Worm (Caenorhabditis elegans) whole organism, young adult: ENCODE data around the gene flcn-1.
A peak's percentile ranks its signal among the peaks of the same experiment; 100 is the strongest.

Experiments
- B0035.1 ChIP-seq: sonication (generic microtip); optimal IDR thresholded peaks from 2 replicates; lab custom pipeline; 2016; ENCODE audit warnings: missing genetic modification characterization, mild to moderate bottlenecking, missing compliant biosample characterization, missing genotype, missing genetic modification reagents
- D2030.7 ChIP-seq: fragments of 200-800 bp; sonication (Bioruptor generic); IDR thresholded peaks from 2 replicates; pipeline ENCODE4 v1.3.6; 2022; ENCODE audit warnings: missing genetic modification reagents, missing genetic modification characterization, missing compliant biosample characterization
- F10E7.11 ChIP-seq: sonication (generic microtip); optimal IDR thresholded peaks from 2 replicates; lab custom pipeline; 2017; ENCODE audit warnings: mild to moderate bottlenecking, missing genetic modification characterization, moderate library complexity, missing compliant biosample characterization
- F23B12.7 ChIP-seq: sonication (generic microtip); optimal IDR thresholded peaks from 2 replicates; lab custom pipeline; 2017; ENCODE audit warnings: missing genetic modification characterization, mild to moderate bottlenecking, missing compliant biosample characterization, antibody characterized with exemption, moderate library complexity; ENCODE audit not compliant: insufficient read depth
- F37B4.10 ChIP-seq: fragments of 200-800 bp; sonication (Bioruptor generic); IDR thresholded peaks from 2 replicates; pipeline ENCODE4 v1.3.6; 2022; ENCODE audit warnings: missing genetic modification characterization, missing compliant biosample characterization
- F49E8.2 ChIP-seq: sonication (generic microtip); optimal IDR thresholded peaks from 3 replicates; lab custom pipeline; 2017; ENCODE audit warnings: missing genetic modification characterization, mild to moderate bottlenecking, missing compliant biosample characterization, antibody characterized with exemption, moderate library complexity; ENCODE audit not compliant: insufficient read depth
- F57A8.1 ChIP-seq: fragments of 200-800 bp; sonication (Bioruptor generic); optimal IDR thresholded peaks from 2 replicates; lab custom pipeline; 2018; ENCODE audit warnings: mild to moderate bottlenecking, missing genetic modification characterization, moderate library complexity, missing compliant biosample characterization
- F57C9.4 ChIP-seq: sonication (generic microtip); optimal IDR thresholded peaks from 2 replicates; lab custom pipeline; 2017; ENCODE audit warnings: mild to moderate bottlenecking, missing genetic modification characterization, missing compliant biosample characterization
- T07F8.4 ChIP-seq: sonication (generic microtip); optimal IDR thresholded peaks from 2 replicates; lab custom pipeline; 2016; ENCODE audit warnings: mild to moderate bottlenecking, missing genetic modification characterization, moderate library complexity, missing compliant biosample characterization
- Y95B8A.8 ChIP-seq: fragments of 200-800 bp; sonication (Bioruptor generic); IDR thresholded peaks from 2 replicates; pipeline ENCODE4 v1.3.6; 2022; ENCODE audit warnings: missing genetic modification reagents, missing genetic modification characterization, missing compliant biosample characterization
- ZK185.1 ChIP-seq: sonication (generic microtip); optimal IDR thresholded peaks from 2 replicates; lab custom pipeline; 2016; ENCODE audit warnings: mild to moderate bottlenecking, missing genetic modification characterization, missing compliant biosample characterization; ENCODE audit not compliant: poor library complexity, severe bottlenecking
- ama-1 ChIP-seq, 3 experiments: fragments of 150-350 bp in 1 of 3; sonication (generic microtip) in 2 of 3; optimal IDR thresholded peaks; 2 replicates each; lab custom pipeline; 2014 to 2018; ENCODE audit warnings: missing biosample characterization in 2 of 3, missing genetic modification characterization in 2 of 3, missing genetic modification reagents in 2 of 3
- atf-7 ChIP-seq: sonication (generic microtip); optimal IDR thresholded peaks from 2 replicates; lab custom pipeline; 2017; ENCODE audit warnings: mild to moderate bottlenecking, missing genetic modification characterization, missing compliant biosample characterization
- athp-1 ChIP-seq: sonication (generic microtip); optimal IDR thresholded peaks from 2 replicates; lab custom pipeline; 2017; ENCODE audit warnings: mild to moderate bottlenecking, missing genetic modification characterization, missing compliant biosample characterization
- attf-3 ChIP-seq: fragments of 200-800 bp; sonication (Bioruptor generic); conservative IDR thresholded peaks from 2 replicates; pipeline ENCODE4 v1.3.6; 2022; ENCODE audit warnings: missing genetic modification reagents, missing genetic modification characterization, missing compliant biosample characterization
- ceh-27 ChIP-seq: fragments of 200-800 bp; sonication (Bioruptor generic); optimal IDR thresholded peaks from 2 replicates; lab custom pipeline; 2018; ENCODE audit warnings: mild to moderate bottlenecking, missing genetic modification characterization, moderate library complexity, missing compliant biosample characterization
- ceh-40 ChIP-seq: fragments of 200-800 bp; sonication (Bioruptor generic); IDR thresholded peaks from 2 replicates; pipeline ENCODE4 v1.3.6; 2022; ENCODE audit warnings: missing genetic modification characterization, missing compliant biosample characterization
- ceh-91 ChIP-seq: fragments of 200-800 bp; sonication (Bioruptor generic); IDR thresholded peaks from 2 replicates; pipeline ENCODE4 v1.3.6; 2022; ENCODE audit warnings: missing genetic modification reagents, missing genetic modification characterization, missing compliant biosample characterization
- die-1 ChIP-seq: sonication (generic microtip); optimal IDR thresholded peaks from 2 replicates; lab custom pipeline; 2016; ENCODE audit warnings: missing genotype, mild to moderate bottlenecking, missing genetic modification characterization, missing compliant biosample characterization
- egrh-3 ChIP-seq: fragments of 200-800 bp; sonication (Bioruptor generic); IDR thresholded peaks from 2 replicates; pipeline ENCODE4 v1.3.6; 2022; ENCODE audit warnings: missing genetic modification reagents, missing genetic modification characterization, missing compliant biosample characterization
- fkh-3 ChIP-seq: sonication (generic microtip); optimal IDR thresholded peaks from 2 replicates; lab custom pipeline; 2016; ENCODE audit warnings: mild to moderate bottlenecking, missing genetic modification characterization, missing compliant biosample characterization
- gei-17 ChIP-seq: fragments of 200-800 bp; sonication (Bioruptor generic); optimal IDR thresholded peaks from 2 replicates; lab custom pipeline; 2018; ENCODE audit warnings: mild to moderate bottlenecking, missing genetic modification characterization, missing compliant biosample characterization
- madf-3 ChIP-seq: fragments of 200-800 bp; sonication (Bioruptor generic); IDR thresholded peaks from 2 replicates; pipeline ENCODE4 v1.3.6; 2022; ENCODE audit warnings: missing genetic modification reagents, missing genetic modification characterization, missing compliant biosample characterization
- mes-4 ChIP-seq: sonication (generic microtip); optimal IDR thresholded peaks from 2 replicates; lab custom pipeline; 2016; ENCODE audit warnings: missing genotype, missing genetic modification characterization, missing compliant biosample characterization
- nhr-80 ChIP-seq: sonication (generic microtip); optimal IDR thresholded peaks from 2 replicates; lab custom pipeline; 2016; ENCODE audit warnings: missing genetic modification characterization, missing compliant biosample characterization
- nhr-90 ChIP-seq: sonication (generic microtip); optimal IDR thresholded peaks from 2 replicates; lab custom pipeline; 2016; ENCODE audit warnings: missing genotype, mild to moderate bottlenecking, missing genetic modification characterization, missing compliant biosample characterization
- rec-8 ChIP-seq, 2 experiments: sonication (generic microtip); optimal IDR thresholded peaks; 2 replicates each; lab custom pipeline; 2016; ENCODE audit warnings: mild to moderate bottlenecking in 2 of 2, missing genetic modification characterization in 2 of 2, missing genetic modification reagents in 2 of 2, missing genotype in 2 of 2, missing biosample characterization in 1 of 2, missing compliant biosample characterization in 1 of 2, moderate library complexity in 1 of 2
- repo-1 ChIP-seq: sonication (generic microtip); optimal IDR thresholded peaks from 2 replicates; lab custom pipeline; 2017; ENCODE audit warnings: mild to moderate bottlenecking, missing genetic modification characterization, missing compliant biosample characterization
- rpc-1 ChIP-seq, 2 experiments: fragments of 150-350 bp in 1 of 2; sonication (generic microtip) in 1 of 2; optimal IDR thresholded peaks; 2 replicates each; lab custom pipeline; 2014 to 2018; ENCODE audit warnings: missing biosample characterization in 1 of 2, missing genetic modification characterization in 1 of 2, missing genetic modification reagents in 1 of 2, missing genotype in 1 of 2
- snpc-1.3 ChIP-seq: sonication (generic microtip); optimal IDR thresholded peaks from 2 replicates; lab custom pipeline; 2017; ENCODE audit warnings: missing genetic modification characterization, mild to moderate bottlenecking, missing compliant biosample characterization, antibody characterized with exemption, moderate library complexity, missing genotype, missing genetic modification reagents; ENCODE audit not compliant: insufficient read depth
- snpc-4 ChIP-seq, 5 experiments: fragments of 150-350 bp in 1 of 5; sonication (generic microtip) in 4 of 5; optimal IDR thresholded peaks; 2 replicates each; lab custom pipeline; 2014 to 2018; ENCODE audit warnings: missing genetic modification characterization in 5 of 5, missing biosample characterization in 3 of 5, antibody characterized with exemption in 2 of 5, mild to moderate bottlenecking in 2 of 5, missing compliant biosample characterization in 2 of 5, missing genotype in 2 of 5, moderate library complexity in 2 of 5, missing genetic modification reagents in 1 of 5
- somi-1 ChIP-seq: fragments of 200-800 bp; sonication (Bioruptor generic); optimal IDR thresholded peaks from 2 replicates; lab custom pipeline; 2018; ENCODE audit warnings: mild to moderate bottlenecking, missing genetic modification characterization, missing compliant biosample characterization
- tlf-1 ChIP-seq: fragments of 200-800 bp; sonication (Bioruptor generic); optimal IDR thresholded peaks from 2 replicates; lab custom pipeline; 2018; ENCODE audit warnings: mild to moderate bottlenecking, missing genetic modification characterization, missing compliant biosample characterization
- xnd-1 ChIP-seq: sonication (generic microtip); optimal IDR thresholded peaks from 2 replicates; lab custom pipeline; 2016; ENCODE audit warnings: missing genotype, missing genetic modification reagents, missing genetic modification characterization, missing compliant biosample characterization
- ztf-25 ChIP-seq: fragments of 200-800 bp; sonication (Bioruptor generic); IDR thresholded peaks from 2 replicates; pipeline ENCODE4 v1.3.6; 2022; ENCODE audit warnings: missing genetic modification reagents, missing genetic modification characterization, missing compliant biosample characterization

The flcn-1 gene

ce11 chrII:6926488-6926887 is 2.1 kb upstream of the flcn-1 start (continued):
- TF ChIP-seq fkh-3 (no peak), F10E7.11 (tag; lab: Kevin White, UChicago) (no peak), F49E8.2 (no peak), D2030.7 (no peak), B0035.1 (tag; lab: Kevin White, UChicago) (no peak), rec-8 (tag; optimal IDR thresholded peaks at IDR 0.05; lab: Kevin White, UChicago) (no peak), Y95B8A.8 (GFP tag; lab: Robert Waterston, UW) (no peak), madf-3 (GFP tag; lab: Robert Waterston, UW) (no peak), attf-3 (GFP tag; lab: Robert Waterston, UW) (no peak; the same call in 1 of the 2 replicates), die-1 (tag; lab: Kevin White, UChicago) (no peak), athp-1 (no peak), F57C9.4 (no peak), snpc-4 (GFP tag; optimal IDR thresholded peaks at IDR 0.05; lab: Kevin White, UChicago) (no peak), snpc-4 (tag; optimal IDR thresholded peaks at IDR 0.05; lab: Kevin White, UChicago) (peak in 3 of 4 experiments; percentile 11 to 54 (median 23)), ceh-27 (GFP tag; lab: Kevin White, UChicago) (peak; percentile 45), atf-7 (tag; lab: Kevin White, UChicago) (peak; percentile 47), egrh-3 (GFP tag; lab: Robert Waterston, UW) (peak; percentile 76), gei-17 (GFP tag; lab: Kevin White, UChicago) (peak; percentile 8)

- TF ChIP-seq ceh-40 = no peak
- no peak for TF ChIP-seq F23B12.7 (tag; lab: Kevin White, UChicago)
- no peak for TF ChIP-seq gei-17 (GFP tag; lab: Kevin White, UChicago)
- 0 out of 2 replicates have a peak, but pooled peaks have one; percentile 8 for TF ChIP-seq F37B4.10 (GFP tag; lab: Robert Waterston, UW)
- no peak for TF ChIP-seq tlf-1
- TF ChIP-seq mes-4 (tag; lab: Kevin White, UChicago) = no peak
- TF ChIP-seq ceh-91 = no peak
- TF ChIP-seq ama-1 (optimal IDR thresholded peaks at IDR 0.05; lab: Kevin White, UChicago) = no peak
- no peak for TF ChIP-seq ama-1 (GFP tag; optimal IDR thresholded peaks at IDR 0.05; lab: Kevin White, UChicago)
- no peak for TF ChIP-seq ztf-25
- peak; percentile 37 for TF ChIP-seq atf-7 (tag; lab: Kevin White, UChicago)
- no peak for TF ChIP-seq T07F8.4
- TF ChIP-seq nhr-90 = no peak
- TF ChIP-seq rpc-1 (optimal IDR thresholded peaks at IDR 0.05; lab: Kevin White, UChicago) = no peak
- TF ChIP-seq rpc-1 (tag; optimal IDR thresholded peaks at IDR 0.05; lab: Kevin White, UChicago) = no peak
- TF ChIP-seq F57A8.1 (GFP tag; lab: Kevin White, UChicago) = no peak
- no peak for TF ChIP-seq snpc-1.3
- no peak for TF ChIP-seq somi-1
- no peak for TF ChIP-seq repo-1 (tag; lab: Kevin White, UChicago)
- no peak for TF ChIP-seq xnd-1
These were observed 1.5 kb upstream of the flcn-1 start for ce11 chrII:6927034-6927433.

- peak; percentile 43 for TF ChIP-seq nhr-80
- TF ChIP-seq ZK185.1 (tag; lab: Kevin White, UChicago) = no peak
These were observed 960 bp upstream of the flcn-1 start, which contains the start of gene F22D3.4 for ce11 chrII:6927603-6928002. F22D3.4 (minus strand) TSS chrII:6927603.
